Fruit fly (Drosophila melanogaster): Measurements from ENCODE around the gene mex1.
A peak's percentile ranks its signal among the peaks of the same experiment; 100 is the strongest.

mex1 gene

dm6 chr3L:15531423-15532325 lies 12.3 kb upstream of the mex1 start, which contains the start of gene CG43248:
TSS of gene CG43248 (minus strand) at chr3L:15531473.
- TF ChIP-seq Med (GFP tag), result peak; percentile 11
- no peak for TF ChIP-seq repo (GFP tag; optimal IDR thresholded peaks at IDR 0.05)
- TF ChIP-seq vvl (GFP tag; IDR thresholded peaks at IDR 0.05), result peak; percentile 32; the same call in 1 of the 2 replicates
- peak; percentile 82 for TF ChIP-seq exex (tag; optimal IDR thresholded peaks at IDR 0.05)
- peak; percentile 21 for TF ChIP-seq Hey (tag; optimal IDR thresholded peaks at IDR 0.05)
- TF ChIP-seq CG15479 (GFP tag; optimal IDR thresholded peaks at IDR 0.05), result peak; percentile 42
- peak; percentile 54 for TF ChIP-seq CG7745 (tag; optimal IDR thresholded peaks at IDR 0.05)
- no peak for TF ChIP-seq ewg (GFP tag; optimal IDR thresholded peaks at IDR 0.05)
- TF ChIP-seq Blimp-1 (GFP tag; optimal IDR thresholded peaks at IDR 0.05), result peak; percentile 30
- TF ChIP-seq twi (tag; optimal IDR thresholded peaks at IDR 0.05), result peak; percentile 11
- no peak for TF ChIP-seq lbe (GFP tag; optimal IDR thresholded peaks at IDR 0.05)
- TF ChIP-seq MBD-R2 (GFP tag; IDR thresholded peaks at IDR 0.05), result no peak
- TF ChIP-seq CG10274 (GFP tag; optimal IDR thresholded peaks at IDR 0.05), result peak; percentile 61
- TF ChIP-seq sens (GFP tag), result peak; percentile 77

- TF ChIP-seq jing (GFP tag; optimal IDR thresholded peaks at IDR 0.05) (no peak), kni (GFP tag; optimal IDR thresholded peaks at IDR 0.05) (peak; percentile 76), CG33213 (GFP tag; optimal IDR thresholded peaks at IDR 0.05) (no peak), CG16779 (GFP tag; IDR thresholded peaks at IDR 0.05) (no peak), onecut (GFP tag; IDR thresholded peaks at IDR 0.05) (no peak), CG1603 (tag; optimal IDR thresholded peaks at IDR 0.05) (peak; percentile 28), CG15269 (tag; optimal IDR thresholded peaks at IDR 0.05) (no peak), pzg (GFP tag; optimal IDR thresholded peaks at IDR 0.05) (no peak), Camta (GFP tag; optimal IDR thresholded peaks at IDR 0.05) (no peak), trem (tag; optimal IDR thresholded peaks at IDR 0.05) (no peak), MTF-1 (GFP tag; optimal IDR thresholded peaks at IDR 0.05; ENCODE audit: borderline replicate concordance) (peak; percentile 32), Elba2 (GFP tag; optimal IDR thresholded peaks at IDR 0.05) (no peak), Dll (GFP tag; IDR thresholded peaks at IDR 0.05; ENCODE audit: partially characterized antibody) (no peak), CG10147 (GFP tag; optimal IDR thresholded peaks at IDR 0.05) (no peak), Tbp (GFP tag; optimal IDR thresholded peaks at IDR 0.05) (no peak), Sry-δ (GFP tag; optimal IDR thresholded peaks at IDR 0.05) (no peak), D19A (tag; optimal IDR thresholded peaks at IDR 0.05) (no peak), CG14965 (GFP tag; optimal IDR thresholded peaks at IDR 0.05; ENCODE audit: borderline replicate concordance) (no peak), D19B (GFP tag; optimal IDR thresholded peaks at IDR 0.05) (no peak), Lim3 (GFP tag; IDR thresholded peaks at IDR 0.05) (no peak), Dip2 (GFP tag; IDR thresholded peaks at IDR 0.05) (no peak), CG10543 (GFP tag; optimal IDR thresholded peaks at IDR 0.05) (no peak), kay (GFP tag; optimal IDR thresholded peaks at IDR 0.05) (no peak), lbe (GFP tag; optimal IDR thresholded peaks at IDR 0.05) (peak; percentile 12), Sox100B (GFP tag; optimal IDR thresholded peaks at IDR 0.05) (peak; percentile 29), CG2202 (tag; optimal IDR thresholded peaks at IDR 0.05) (no peak), corto (GFP tag; optimal IDR thresholded peaks at IDR 0.05) (no peak), ewg (GFP tag; optimal IDR thresholded peaks at IDR 0.05) (no peak), vfl (GFP tag; optimal IDR thresholded peaks at IDR 0.05) (no peak), CG8924 (tag; optimal IDR thresholded peaks at IDR 0.05) (peak; percentile 3), danr (GFP tag; IDR thresholded peaks at IDR 0.05) (no peak), Mes4 (GFP tag; optimal IDR thresholded peaks at IDR 0.05) (no peak), dmrt99B (tag; optimal IDR thresholded peaks at IDR 0.05) (no peak), Dref (GFP tag; IDR thresholded peaks at IDR 0.05) (no peak), Meics (GFP tag; optimal IDR thresholded peaks at IDR 0.05) (no peak)
Observed at dm6 chr3L:15530638-15531225, 11.3 kb upstream of the mex1 start.

All from whole organism, embryonic.